Fruit fly (Drosophila melanogaster): ENCODE results near the gene CG42729.

Gene CG42729

dm6 chr3L:15510787-15511186 is 16.5 kb downstream of the CG42729 start, which contains the start of gene MsrA:
Gene MsrA (plus strand): TSS chr3L:15511052.
- TF ChIP-seq CG12769 (tag; optimal IDR thresholded peaks at IDR 0.05) (peak; percentile 35), cad (GFP tag; optimal IDR thresholded peaks at IDR 0.05) (no peak), CG17385 (GFP tag; optimal IDR thresholded peaks at IDR 0.05) (peak; percentile 16), CG34376 (GFP tag; optimal IDR thresholded peaks at IDR 0.05) (peak; percentile 28), grn (GFP tag; optimal IDR thresholded peaks at IDR 0.05) (peak; percentile 45), Jarid2 (GFP tag; optimal IDR thresholded peaks at IDR 0.05) (peak; percentile 59), Med (GFP tag) (peak; percentile 44), sens (GFP tag) (peak; percentile 63), nom (GFP tag; optimal IDR thresholded peaks at IDR 0.05) (peak; percentile 58), ci (GFP tag; IDR thresholded peaks at IDR 0.05) (0 out of 3 replicates have a peak, but pooled peaks have one; percentile 29), Usf (GFP tag; optimal IDR thresholded peaks at IDR 0.05) (no peak), CG1647 (GFP tag; optimal IDR thresholded peaks at IDR 0.05) (no peak), Gug (GFP tag; IDR thresholded peaks at IDR 0.05) (no peak), CG32532 (GFP tag; IDR thresholded peaks at IDR 0.05) (peak; percentile 35; the same call in 1 of the 2 replicates), CG3163 (GFP tag; optimal IDR thresholded peaks at IDR 0.05) (peak; percentile 59), CG8281 (tag; optimal IDR thresholded peaks at IDR 0.05) (no peak), ERR (GFP tag; optimal IDR thresholded peaks at IDR 0.05) (no peak), chinmo (GFP tag; IDR thresholded peaks at IDR 0.05; ENCODE audit: partially characterized antibody) (0 out of 4 replicates have a peak, but pooled peaks have one; percentile 15), Trl (optimal IDR thresholded peaks at IDR 0.05) (peak; percentile 72 to 74), Trl (GFP tag; optimal IDR thresholded peaks at IDR 0.05) (no peak)

- TF ChIP-seq CG2712 (tag; optimal IDR thresholded peaks at IDR 0.05) (peak; percentile 6), Dll (GFP tag; IDR thresholded peaks at IDR 0.05; ENCODE audit: partially characterized antibody) (0 out of 4 replicates have a peak, but pooled peaks have one; percentile 31), CG15479 (GFP tag; optimal IDR thresholded peaks at IDR 0.05) (peak; percentile 38), pzg (GFP tag; optimal IDR thresholded peaks at IDR 0.05) (peak; percentile 86), jumu (GFP tag; optimal IDR thresholded peaks at IDR 0.05) (no peak), HLHmδ (GFP tag; optimal IDR thresholded peaks at IDR 0.05) (peak; percentile 21), Six4 (GFP tag; optimal IDR thresholded peaks at IDR 0.05) (no peak), Pdp1 (GFP tag; optimal IDR thresholded peaks at IDR 0.05) (peak in 1 of 2 experiments; percentile 63), Med (GFP tag) (peak; percentile 61), CG8290 (GFP tag; optimal IDR thresholded peaks at IDR 0.05) (no peak), CG8290 (tag; optimal IDR thresholded peaks at IDR 0.05) (peak in 1 of 2 experiments; percentile 8), gfzf (GFP tag; optimal IDR thresholded peaks at IDR 0.05) (peak; percentile 43), phol (tag; optimal IDR thresholded peaks at IDR 0.05) (peak; percentile 11), Dp (GFP tag; optimal IDR thresholded peaks at IDR 0.05) (peak; percentile 96), crp (GFP tag; optimal IDR thresholded peaks at IDR 0.05) (peak; percentile 83 to 98), YL-1 (GFP tag; optimal IDR thresholded peaks at IDR 0.05) (peak; percentile 11), crol (GFP tag; IDR thresholded peaks at IDR 0.05) (no peak), dysf (GFP tag; IDR thresholded peaks at IDR 0.05) (no peak), CG17361 (GFP tag; IDR thresholded peaks at IDR 0.05) (no peak), CG9797 (GFP tag; optimal IDR thresholded peaks at IDR 0.05) (peak; percentile 44), CG16813 (GFP tag; IDR thresholded peaks at IDR 0.05; ENCODE audit: partially characterized antibody) (0 out of 3 replicates have a peak, but pooled peaks have one; percentile 20), sens (GFP tag) (peak; percentile 58), trem (tag; optimal IDR thresholded peaks at IDR 0.05) (peak; percentile 36), Bgb (GFP tag; IDR thresholded peaks at IDR 0.05; ENCODE audit: partially characterized antibody) (peak; percentile 46; the same call in 1 of the 2 replicates), CG2116 (GFP tag; optimal IDR thresholded peaks at IDR 0.05) (peak; percentile 50), p53 (GFP tag; optimal IDR thresholded peaks at IDR 0.05) (no peak), CG13424 (tag; optimal IDR thresholded peaks at IDR 0.05) (no peak), odd (GFP tag; optimal IDR thresholded peaks at IDR 0.05) (no peak), CG17829 (tag; optimal IDR thresholded peaks at IDR 0.05) (peak; percentile 32), kah (GFP tag; optimal IDR thresholded peaks at IDR 0.05) (no peak), CG12659 (GFP tag; optimal IDR thresholded peaks at IDR 0.05) (peak; percentile 12), MBD-R2 (GFP tag; IDR thresholded peaks at IDR 0.05) (peak; percentile 78)
These were observed 17.9 kb downstream of the CG42729 start, which contains the start of the genes gdl and gdl-ORF39 for dm6 chr3L:15509398-15509797. Gene gdl (plus strand): TSS chr3L:15509445. Gene gdl-ORF39 (plus strand): TSS chr3L:15509445.

Data from whole organism, embryonic.